Worm (Caenorhabditis elegans) whole organism, L4 larva: ENCODE results near the gene gfi-1.

Experiments
- F26F4.8 ChIP-seq: fragments of 200-800 bp; sonication (Bioruptor generic); conservative IDR thresholded peaks from 2 replicates; pipeline ENCODE4 v1.3.6; 2022; ENCODE audit warnings: missing genetic modification characterization, missing compliant biosample characterization
- T20F7.1 ChIP-seq: fragments of 200-800 bp; sonication (Bioruptor generic); optimal IDR thresholded peaks from 2 replicates; lab custom pipeline; 2018; ENCODE audit warnings: mild to moderate bottlenecking, missing genetic modification characterization, missing compliant biosample characterization
- ama-1 ChIP-seq: fragments of 150-350 bp; optimal IDR thresholded peaks from 2 replicates; lab custom pipeline; 2014; ENCODE audit warnings: inconsistent platforms, mixed read lengths
- ceh-28 ChIP-seq: fragments of 150-350 bp; optimal IDR thresholded peaks from 2 replicates; lab custom pipeline; 2014; ENCODE audit warnings: missing biosample characterization, missing genetic modification reagents, missing genetic modification characterization
- ceh-32 ChIP-seq: sonication (generic microtip); optimal IDR thresholded peaks from 2 replicates; lab custom pipeline; 2016; ENCODE audit warnings: mild to moderate bottlenecking, missing genetic modification characterization, missing compliant biosample characterization; ENCODE audit not compliant: poor library complexity
- ceh-44 ChIP-seq: fragments of 200-800 bp; sonication (Bioruptor generic); IDR thresholded peaks from 2 replicates; pipeline ENCODE4 v1.3.6; 2022; ENCODE audit warnings: missing genetic modification reagents, missing genetic modification characterization, missing compliant biosample characterization
- ces-1 ChIP-seq: fragments of 150-350 bp; sonication (generic microtip); optimal IDR thresholded peaks from 4 replicates; lab custom pipeline; 2014; ENCODE audit warnings: missing biosample characterization, missing genetic modification reagents, missing genetic modification characterization
- daf-16 ChIP-seq, 3 experiments: sonication (generic microtip); optimal IDR thresholded peaks; 2 replicates each; lab custom pipeline; 2016 to 2017; ENCODE audit warnings: missing genetic modification characterization in 3 of 3, missing genetic modification reagents in 3 of 3, mild to moderate bottlenecking in 2 of 3, missing compliant biosample characterization in 2 of 3, missing biosample characterization in 1 of 3, moderate library complexity in 1 of 3
- daf-19 ChIP-seq: fragments of 200-800 bp; sonication (Bioruptor generic); conservative IDR thresholded peaks from 2 replicates; pipeline ENCODE4 v1.3.6; 2022; ENCODE audit warnings: missing genetic modification characterization, missing compliant biosample characterization
- daf-8 ChIP-seq: fragments of 200-800 bp; sonication (Bioruptor generic); IDR thresholded peaks from 2 replicates; pipeline ENCODE4 v1.3.6; 2022; ENCODE audit warnings: missing genetic modification characterization, missing compliant biosample characterization
- dmd-6 ChIP-seq: fragments of 200-800 bp; sonication (Bioruptor generic); IDR thresholded peaks from 2 replicates; pipeline ENCODE4 v1.3.6; 2022; ENCODE audit warnings: missing genetic modification reagents, missing genetic modification characterization, missing compliant biosample characterization
- dpl-1 ChIP-seq: fragments of 150-350 bp; optimal IDR thresholded peaks from 2 replicates; lab custom pipeline; 2014; ENCODE audit warnings: missing biosample characterization, missing genetic modification reagents, missing genetic modification characterization
- duxl-1 ChIP-seq: sonication (generic microtip); optimal IDR thresholded peaks from 2 replicates; lab custom pipeline; 2016; ENCODE audit warnings: mild to moderate bottlenecking, missing genetic modification characterization, moderate library complexity, missing compliant biosample characterization; ENCODE audit not compliant: poor library complexity
- dve-1 ChIP-seq: sonication (generic microtip); optimal IDR thresholded peaks from 2 replicates; lab custom pipeline; 2017; ENCODE audit warnings: antibody characterized with exemption, mild to moderate bottlenecking, missing genetic modification characterization, missing compliant biosample characterization; ENCODE audit not compliant: insufficient read depth
- fos-1 ChIP-seq: fragments of 150-350 bp; optimal IDR thresholded peaks from 2 replicates; lab custom pipeline; 2014; ENCODE audit warnings: missing biosample characterization, missing genetic modification characterization
- gei-8 ChIP-seq: fragments of 200-800 bp; sonication (Bioruptor generic); optimal IDR thresholded peaks from 2 replicates; lab custom pipeline; 2018; ENCODE audit warnings: mild to moderate bottlenecking, missing genetic modification characterization, missing compliant biosample characterization
- hlh-11 ChIP-seq: fragments of 200-800 bp; sonication (Bioruptor generic); optimal IDR thresholded peaks from 2 replicates; lab custom pipeline; 2018; ENCODE audit warnings: mild to moderate bottlenecking, missing genetic modification characterization, missing compliant biosample characterization
- hmg-1.1 ChIP-seq: fragments of 200-800 bp; sonication (Bioruptor generic); IDR thresholded peaks from 2 replicates; pipeline ENCODE4 v1.3.6; 2022; ENCODE audit warnings: missing genetic modification reagents, missing genetic modification characterization, missing compliant biosample characterization
- lim-7 ChIP-seq: fragments of 200-800 bp; sonication (Bioruptor generic); IDR thresholded peaks from 2 replicates; pipeline ENCODE4 v1.3.6; 2022; ENCODE audit warnings: missing genetic modification characterization, missing compliant biosample characterization
- lin-15B ChIP-seq: fragments of 150-350 bp; sonication (generic microtip); optimal IDR thresholded peaks from 3 replicates; lab custom pipeline; 2014; ENCODE audit warnings: missing biosample characterization, missing genetic modification characterization
- lin-29 ChIP-seq: fragments of 200-800 bp; sonication (Bioruptor generic); IDR thresholded peaks from 2 replicates; pipeline ENCODE4 v1.3.6; 2022; ENCODE audit warnings: missing genetic modification reagents, missing genetic modification characterization, missing compliant biosample characterization
- lin-38 ChIP-seq: fragments of 200-800 bp; sonication (Bioruptor generic); IDR thresholded peaks from 2 replicates; pipeline ENCODE4 v1.3.6; 2022; ENCODE audit warnings: missing genetic modification reagents, missing genetic modification characterization, missing compliant biosample characterization
- madf-5 ChIP-seq, 2 experiments: fragments of 200-800 bp; sonication (Bioruptor generic); IDR thresholded peaks; 2 replicates each; pipeline ENCODE4 v1.3.6; 2022; ENCODE audit warnings: missing compliant biosample characterization in 2 of 2, missing genetic modification characterization in 2 of 2
- madf-9 ChIP-seq: fragments of 200-800 bp; sonication (Bioruptor generic); conservative IDR thresholded peaks from 2 replicates; pipeline ENCODE4 v1.3.6; 2022; ENCODE audit warnings: missing genetic modification reagents, missing genetic modification characterization, missing compliant biosample characterization
- mdl-1 ChIP-seq, 2 experiments: fragments of 150-350 bp in 1 of 2; sonication (generic microtip) in 1 of 2; optimal IDR thresholded peaks; 2 replicates each; lab custom pipeline; 2014 to 2017; ENCODE audit warnings: missing biosample characterization in 2 of 2, missing genetic modification characterization in 2 of 2
- nhr-10 ChIP-seq: fragments of 150-350 bp; optimal IDR thresholded peaks from 2 replicates; lab custom pipeline; 2014; ENCODE audit warnings: missing biosample characterization, missing genetic modification characterization
- nhr-11 ChIP-seq: fragments of 150-350 bp; optimal IDR thresholded peaks from 2 replicates; lab custom pipeline; 2014; ENCODE audit warnings: missing biosample characterization, missing genetic modification characterization
- nhr-28 ChIP-seq: fragments of 150-350 bp; optimal IDR thresholded peaks from 2 replicates; lab custom pipeline; 2014; ENCODE audit warnings: missing biosample characterization, missing genetic modification characterization
- nhr-42 ChIP-seq: fragments of 200-800 bp; sonication (Bioruptor generic); IDR thresholded peaks from 2 replicates; pipeline ENCODE4 v1.3.6; 2022; ENCODE audit warnings: missing genetic modification characterization, missing compliant biosample characterization
- pha-4 ChIP-seq, 2 experiments: fragments of 150-350 bp in 1 of 2; fragments of 200-800 bp in 1 of 2; sonication (Bioruptor generic) in 1 of 2; IDR thresholded peaks in 1 of 2; optimal IDR thresholded peaks in 1 of 2; 2 replicates each; pipeline versions ENCODE4 v1.3.6 to Lab custom; 2014 to 2022; ENCODE audit warnings: missing genetic modification characterization in 2 of 2, missing genetic modification reagents in 2 of 2, missing biosample characterization in 1 of 2, missing compliant biosample characterization in 1 of 2
- php-3 ChIP-seq: fragments of 200-800 bp; sonication (Bioruptor generic); IDR thresholded peaks from 2 replicates; pipeline ENCODE4 v1.3.6; 2022; ENCODE audit warnings: missing genetic modification reagents, missing genetic modification characterization, missing compliant biosample characterization
- pqm-1 ChIP-seq: sonication (generic microtip); optimal IDR thresholded peaks from 2 replicates; lab custom pipeline; 2017; ENCODE audit warnings: missing biosample characterization, missing genetic modification characterization
- sdz-12 ChIP-seq: fragments of 200-800 bp; sonication (Bioruptor generic); optimal IDR thresholded peaks from 2 replicates; lab custom pipeline; 2018; ENCODE audit warnings: mild to moderate bottlenecking, missing genetic modification characterization, missing compliant biosample characterization
- snpc-1.2 ChIP-seq: fragments of 200-800 bp; sonication (Bioruptor generic); IDR thresholded peaks from 2 replicates; pipeline ENCODE4 v1.3.6; 2022; ENCODE audit warnings: missing genetic modification reagents, missing genetic modification characterization, missing compliant biosample characterization
- spr-3 ChIP-seq: fragments of 200-800 bp; sonication (Bioruptor generic); optimal IDR thresholded peaks from 2 replicates; lab custom pipeline; 2018; ENCODE audit warnings: mild to moderate bottlenecking, missing genetic modification characterization, missing compliant biosample characterization
- tag-97 ChIP-seq: fragments of 200-800 bp; sonication (Bioruptor generic); IDR thresholded peaks from 2 replicates; pipeline ENCODE4 v1.3.6; 2022; ENCODE audit warnings: missing genetic modification characterization, missing compliant biosample characterization
- tra-1 ChIP-seq: fragments of 200-800 bp; sonication (Bioruptor generic); IDR thresholded peaks from 2 replicates; pipeline ENCODE4 v1.3.6; 2022; ENCODE audit warnings: missing genetic modification reagents, missing genetic modification characterization, missing compliant biosample characterization
- unc-39 ChIP-seq: sonication (generic microtip); optimal IDR thresholded peaks from 2 replicates; lab custom pipeline; 2017; ENCODE audit warnings: missing biosample characterization, missing genetic modification characterization
- unc-62 ChIP-seq, 3 experiments: fragments of 150-350 bp in 1 of 3; sonication (generic microtip); optimal IDR thresholded peaks in 2 of 3; peaks in 1 of 3; 1 replicate in 1 of 3; 2 replicates in 2 of 3; lab custom pipeline; 2014 to 2017; ENCODE audit warnings: missing biosample characterization in 3 of 3, missing genetic modification characterization in 3 of 3, missing genetic modification reagents in 3 of 3, missing genotype in 1 of 3
- vab-7 ChIP-seq: fragments of 200-800 bp; sonication (Bioruptor generic); IDR thresholded peaks from 2 replicates; pipeline ENCODE4 v1.3.6; 2022; ENCODE audit warnings: missing genetic modification reagents, missing genetic modification characterization, missing compliant biosample characterization

The gfi-1 gene

ce11 chrV:6425927-6426326 lies 26.2 kb upstream of the gfi-1 start, which contains the start of gene T05H4.11 (continued):
- TF ChIP-seq mdl-1 (tag; optimal IDR thresholded peaks at IDR 0.05; lab: Kevin White, UChicago) (no peak), ceh-44 (GFP tag; lab: Robert Waterston, UW) (no peak)

ce11 chrV:6424055-6424454 lies 24.3 kb upstream of the gfi-1 start, which contains the start of gene urb-1:
Gene urb-1, minus strand, starts transcription at chrV:6424155.
- no peak for TF ChIP-seq F26F4.8 (GFP tag; lab: Robert Waterston, UW)
- TF ChIP-seq ceh-44 (GFP tag; lab: Robert Waterston, UW), result no peak
- no peak for TF ChIP-seq T20F7.1
- TF ChIP-seq unc-39 (tag; lab: Kevin White, UChicago), result no peak

ce11 chrV:6414985-6415384 lies 15.3 kb upstream of the gfi-1 start, which contains the start of gene cht-6:
Gene cht-6, plus strand, starts transcription at chrV:6414993.
- TF ChIP-seq nhr-10 (tag; lab: Kevin White, UChicago), result no peak
- no peak for TF ChIP-seq duxl-1 (tag; lab: Kevin White, UChicago)
- TF ChIP-seq unc-62 (GFP tag; optimal IDR thresholded peaks at IDR 0.05 in 1 of 2; lab: Kevin White, UChicago), result peak in 1 of 2 experiments; percentile 93
- no peak for TF ChIP-seq unc-62 (tag; optimal IDR thresholded peaks at IDR 0.05; lab: Kevin White, UChicago)

ce11 chrV:6414469-6414868 lies 14.7 kb upstream of the gfi-1 start:
- TF ChIP-seq lin-15B (tag; lab: Kevin White, UChicago) (no peak), daf-19 (no peak), php-3 (0 out of 2 replicates have a peak, but pooled peaks have one; percentile 42), dpl-1 (GFP tag; lab: Kevin White, UChicago) (no peak), lim-7 (no peak), ceh-32 (no peak), lin-29 (no peak), fos-1 (tag; lab: Kevin White, UChicago) (no peak), tag-97 (GFP tag; lab: Robert Waterston, UW) (no peak), nhr-42 (no peak), gei-8 (GFP tag; lab: Kevin White, UChicago) (no peak), snpc-1.2 (GFP tag; lab: Robert Waterston, UW) (no peak), ceh-28 (tag; lab: Kevin White, UChicago) (no peak), madf-9 (no peak), spr-3 (GFP tag; lab: Kevin White, UChicago) (no peak), ama-1 (lab: Kevin White, UChicago) (no peak), hmg-1.1 (GFP tag; lab: Robert Waterston, UW) (no peak), nhr-28 (tag; lab: Kevin White, UChicago) (peak; percentile 60), hlh-11 (tag; lab: Kevin White, UChicago) (peak; percentile 28), daf-8 (no peak), tra-1 (GFP tag; lab: Robert Waterston, UW) (no peak), vab-7 (GFP tag; lab: Robert Waterston, UW) (no peak), pqm-1 (tag; lab: Kevin White, UChicago) (peak; percentile 69), lin-38 (GFP tag; lab: Robert Waterston, UW) (no peak), mdl-1 (tag; optimal IDR thresholded peaks at IDR 0.05; lab: Kevin White, UChicago) (no peak), nhr-11 (tag; lab: Kevin White, UChicago) (no peak), pha-4 (GFP tag; IDR thresholded peaks at IDR 0.05; lab: Robert Waterston, UW) (no peak), pha-4 (tag; optimal IDR thresholded peaks at IDR 0.05; lab: Kevin White, UChicago) (no peak), dve-1 (peak; percentile 37), madf-5 (GFP tag; IDR thresholded peaks at IDR 0.05; lab: Robert Waterston, UW) (no peak), ces-1 (GFP tag; lab: Kevin White, UChicago) (no peak), dmd-6 (GFP tag; lab: Robert Waterston, UW) (peak; percentile 60), daf-16 (GFP tag; optimal IDR thresholded peaks at IDR 0.05; lab: Kevin White, UChicago) (no peak), daf-16 (tag; optimal IDR thresholded peaks at IDR 0.05; lab: Kevin White, UChicago) (peak; percentile 40), ceh-44 (GFP tag; lab: Robert Waterston, UW) (no peak), sdz-12 (GFP tag; lab: Kevin White, UChicago) (no peak)
